Fruit fly (Drosophila melanogaster): ENCODE measurements around the gene Zw10.

The Zw10 gene

dm6 chrX:2646022-2646761, 42.2 kb downstream of the Zw10 start (continued):
- TF ChIP-seq Eip74EF (GFP tag; optimal IDR thresholded peaks at IDR 0.05), result peak in 1 of 2 experiments; percentile 97
- peak; percentile 82 for TF ChIP-seq Bgb (GFP tag; IDR thresholded peaks at IDR 0.05; ENCODE audit: partially characterized antibody)
- TF ChIP-seq disco-r (GFP tag; optimal IDR thresholded peaks at IDR 0.05), result peak; percentile 95
- TF ChIP-seq Oli (tag; optimal IDR thresholded peaks at IDR 0.05), result peak; percentile 98
- no peak for TF ChIP-seq hbn (GFP tag; IDR thresholded peaks at IDR 0.05; ENCODE audit: partially characterized antibody)
- TF ChIP-seq CG15514 (GFP tag; optimal IDR thresholded peaks at IDR 0.05), result peak; percentile 93
- TF ChIP-seq CG5180 (GFP tag; optimal IDR thresholded peaks at IDR 0.05), result peak; percentile 90
- TF ChIP-seq ems (GFP tag; optimal IDR thresholded peaks at IDR 0.05), result peak; percentile 97
- TF ChIP-seq CG14860 (GFP tag; IDR thresholded peaks at IDR 0.05; ENCODE audit: partially characterized antibody), result peak; percentile 48; the same call in 1 of the 3 replicates
- TF ChIP-seq Hr3 (GFP tag; optimal IDR thresholded peaks at IDR 0.05), result peak; percentile 96
- TF ChIP-seq dm (GFP tag; optimal IDR thresholded peaks at IDR 0.05), result peak; percentile 92
- peak; percentile 92 for TF ChIP-seq dmrt11E (tag; optimal IDR thresholded peaks at IDR 0.05)
- TF ChIP-seq inv (GFP tag; IDR thresholded peaks at IDR 0.05; ENCODE audit: partially characterized antibody), result peak; percentile 46; the same call in 1 of the 2 replicates
- TF ChIP-seq CG33557 (GFP tag; optimal IDR thresholded peaks at IDR 0.05), result peak; percentile 93
- peak; percentile 97 for TF ChIP-seq Rfx (GFP tag; IDR thresholded peaks at IDR 0.05)
- TF ChIP-seq Sry-δ (GFP tag; optimal IDR thresholded peaks at IDR 0.05), result peak; percentile 62
- no peak for TF ChIP-seq Lpt (GFP tag; optimal IDR thresholded peaks at IDR 0.05)
- peak; percentile 92 for TF ChIP-seq lbe (GFP tag; optimal IDR thresholded peaks at IDR 0.05)
- peak; percentile 22 for TF ChIP-seq BEAF-32 (GFP tag; optimal IDR thresholded peaks at IDR 0.05)
- peak; percentile 96 for TF ChIP-seq slp2 (GFP tag; optimal IDR thresholded peaks at IDR 0.05)
- peak; percentile 94 for TF ChIP-seq crc (GFP tag; optimal IDR thresholded peaks at IDR 0.05)
- no peak for TF ChIP-seq sna (GFP tag; IDR thresholded peaks at IDR 0.05; ENCODE audit: partially characterized antibody)
- no peak for TF ChIP-seq Hr39 (optimal IDR thresholded peaks at IDR 0.05)
- TF ChIP-seq ato (GFP tag; IDR thresholded peaks at IDR 0.05; ENCODE audit: partially characterized antibody), result peak; percentile 67
- TF ChIP-seq MTF-1 (GFP tag; optimal IDR thresholded peaks at IDR 0.05; ENCODE audit: borderline replicate concordance), result peak; percentile 88
- TF ChIP-seq Med (GFP tag), result peak; percentile 99
- TF ChIP-seq CG17359 (tag; optimal IDR thresholded peaks at IDR 0.05), result peak; percentile 96
- no peak for TF ChIP-seq h (optimal IDR thresholded peaks at IDR 0.05)
- peak; percentile 98 for TF ChIP-seq pfk (GFP tag; optimal IDR thresholded peaks at IDR 0.05)
- TF ChIP-seq Vsx1 (GFP tag; optimal IDR thresholded peaks at IDR 0.05), result peak; percentile 94
- TF ChIP-seq Rx (GFP tag; IDR thresholded peaks at IDR 0.05), result peak; percentile 96
- peak; percentile 86 for TF ChIP-seq ham (GFP tag; IDR thresholded peaks at IDR 0.05)
- TF ChIP-seq CG31224 (GFP tag; IDR thresholded peaks at IDR 0.05), result peak; percentile 91
- TF ChIP-seq toy (GFP tag; IDR thresholded peaks at IDR 0.05), result peak; percentile 84
- peak; percentile 95 for TF ChIP-seq NK7.1 (GFP tag; optimal IDR thresholded peaks at IDR 0.05)
- peak; percentile 96 for TF ChIP-seq ind (GFP tag; optimal IDR thresholded peaks at IDR 0.05)
- TF ChIP-seq wor (GFP tag; IDR thresholded peaks at IDR 0.05), result peak; percentile 95
- TF ChIP-seq H2.0 (GFP tag; IDR thresholded peaks at IDR 0.05), result peak; percentile 95
- TF ChIP-seq peb (GFP tag; IDR thresholded peaks at IDR 0.05), result peak; percentile 88
- peak; percentile 97 for TF ChIP-seq CG12071 (GFP tag; optimal IDR thresholded peaks at IDR 0.05)
- TF ChIP-seq eyg (GFP tag; optimal IDR thresholded peaks at IDR 0.05), result peak; percentile 93
- TF ChIP-seq Tbp (GFP tag; optimal IDR thresholded peaks at IDR 0.05), result no peak
- peak; percentile 91 for TF ChIP-seq CG4328 (GFP tag; optimal IDR thresholded peaks at IDR 0.05)
- TF ChIP-seq CG12659 (GFP tag; optimal IDR thresholded peaks at IDR 0.05), result peak; percentile 99
- peak; percentile 92 for TF ChIP-seq CG9437 (GFP tag; optimal IDR thresholded peaks at IDR 0.05)
- peak; percentile 51; the same call in 1 of the 4 replicates for TF ChIP-seq Dll (GFP tag; IDR thresholded peaks at IDR 0.05; ENCODE audit: partially characterized antibody)
- TF ChIP-seq CG12769 (tag; optimal IDR thresholded peaks at IDR 0.05), result peak; percentile 99
- TF ChIP-seq bsh (GFP tag; optimal IDR thresholded peaks at IDR 0.05), result peak; percentile 97 to 98
